Fruit fly (Drosophila melanogaster) whole organism, embryonic: ENCODE data around the gene CG43980.

Experiments used
- Aef1 ChIP-seq: fragments of 200-800 bp; sonication (Bioruptor generic); IDR thresholded peaks from 3 replicates; pipeline ENCODE4 v1.3.6; 2022; ENCODE audit warnings: missing biosample characterization, missing genetic modification characterization
- Bgb ChIP-seq: fragments of 200-800 bp; sonication (Bioruptor generic); IDR thresholded peaks from 2 replicates; pipeline ENCODE4 v1.3.6; 2022; ENCODE audit warnings: missing biosample characterization, missing genetic modification characterization; ENCODE audit not compliant: partially characterized antibody
- CG1024 ChIP-seq: fragments of 200-800 bp; sonication (Bioruptor generic); IDR thresholded peaks from 2 replicates; pipeline ENCODE4 v1.3.6; 2022; ENCODE audit warnings: missing biosample characterization, missing genetic modification characterization
- CG10565 ChIP-seq: fragments of 200-800 bp; sonication (Bioruptor generic); optimal IDR thresholded peaks from 3 replicates; lab custom pipeline; 2016; ENCODE audit warnings: missing biosample characterization, mild to moderate bottlenecking, missing genetic modification characterization
- CG12236 ChIP-seq: fragments of 200-800 bp; sonication (Bioruptor generic); optimal IDR thresholded peaks from 2 replicates; lab custom pipeline; 2016; ENCODE audit warnings: missing biosample characterization, missing genetic modification characterization
- CG12299 ChIP-seq: fragments of 200-800 bp; sonication (Bioruptor generic); optimal IDR thresholded peaks from 2 replicates; lab custom pipeline; 2018; ENCODE audit warnings: missing biosample characterization, mild to moderate bottlenecking, missing genetic modification characterization
- CG13287 ChIP-seq: fragments of 200-800 bp; sonication (Bioruptor generic); IDR thresholded peaks from 2 replicates; pipeline ENCODE4 v1.3.6; 2022; ENCODE audit warnings: missing biosample characterization, missing genetic modification characterization; ENCODE audit not compliant: partially characterized antibody
- CG13624 ChIP-seq: fragments of 200-800 bp; sonication (Bioruptor generic); optimal IDR thresholded peaks from 2 replicates; lab custom pipeline; 2016; ENCODE audit warnings: missing biosample characterization, missing genetic modification characterization
- CG13894 ChIP-seq: fragments of 200-800 bp; sonication (Bioruptor generic); optimal IDR thresholded peaks from 3 replicates; lab custom pipeline; 2018; ENCODE audit warnings: missing biosample characterization, mild to moderate bottlenecking, missing genetic modification characterization, moderate library complexity
- CG14441 ChIP-seq: fragments of 200-800 bp; sonication (Bioruptor generic); IDR thresholded peaks from 2 replicates; pipeline ENCODE4 v1.3.6; 2022; ENCODE audit warnings: missing biosample characterization, missing genetic modification characterization
- CG15601 ChIP-seq: fragments of 200-800 bp; sonication (Bioruptor generic); optimal IDR thresholded peaks from 3 replicates; lab custom pipeline; 2019; ENCODE audit warnings: missing biosample characterization, mild to moderate bottlenecking, missing genetic modification characterization, moderate library complexity
- CG17328 ChIP-seq: fragments of 200-800 bp; sonication (Bioruptor generic); IDR thresholded peaks from 2 replicates; pipeline ENCODE4 v1.3.6; 2022; ENCODE audit warnings: missing biosample characterization, missing genetic modification characterization
- CG17361 ChIP-seq: fragments of 200-800 bp; sonication (Bioruptor generic); IDR thresholded peaks from 3 replicates; pipeline ENCODE4 v1.3.6; 2022; ENCODE audit warnings: missing biosample characterization, missing genetic modification characterization
- CG17385 ChIP-seq: fragments of 200-800 bp; sonication (Bioruptor generic); optimal IDR thresholded peaks from 3 replicates; lab custom pipeline; 2018; ENCODE audit warnings: missing biosample characterization, mild to moderate bottlenecking, missing genetic modification characterization
- CG18262 ChIP-seq: fragments of 200-800 bp; optimal IDR thresholded peaks from 3 replicates; lab custom pipeline; 2019; ENCODE audit warnings: missing biosample characterization, mild to moderate bottlenecking, missing genetic modification characterization, moderate library complexity
- CG2202 ChIP-seq: fragments of 200-800 bp; sonication (Bioruptor generic); optimal IDR thresholded peaks from 2 replicates; lab custom pipeline; 2018; ENCODE audit warnings: missing biosample characterization, mild to moderate bottlenecking, missing genetic modification characterization
- CG2712 ChIP-seq: fragments of 200-800 bp; optimal IDR thresholded peaks from 3 replicates; lab custom pipeline; 2019; ENCODE audit warnings: missing biosample characterization, mild to moderate bottlenecking, missing genetic modification characterization, moderate library complexity
- CG30431 ChIP-seq: fragments of 200-800 bp; sonication (Bioruptor generic); optimal IDR thresholded peaks from 2 replicates; lab custom pipeline; 2017; ENCODE audit warnings: missing biosample characterization, missing genetic modification characterization
- CG32772 ChIP-seq: fragments of 200-800 bp; sonication (Bioruptor generic); IDR thresholded peaks from 2 replicates; pipeline ENCODE4 v1.3.6; 2022; ENCODE audit warnings: missing biosample characterization, missing genetic modification characterization
- CG33213 ChIP-seq: fragments of 200-800 bp; sonication (Bioruptor generic); optimal IDR thresholded peaks from 3 replicates; lab custom pipeline; 2016; ENCODE audit warnings: missing biosample characterization, missing genetic modification characterization
- CG4617 ChIP-seq: fragments of 200-800 bp; sonication (Bioruptor generic); optimal IDR thresholded peaks from 3 replicates; lab custom pipeline; 2016; ENCODE audit warnings: missing biosample characterization, missing genetic modification characterization, borderline replicate concordance
- CG7786 ChIP-seq: fragments of 200-800 bp; sonication (Bioruptor generic); optimal IDR thresholded peaks from 2 replicates; lab custom pipeline; 2016; ENCODE audit warnings: missing biosample characterization, missing genetic modification characterization
- CG8388 ChIP-seq: fragments of 200-800 bp; sonication (Bioruptor generic); optimal IDR thresholded peaks from 2 replicates; lab custom pipeline; 2019; ENCODE audit warnings: missing biosample characterization, mild to moderate bottlenecking, missing genetic modification characterization, moderate library complexity
- CG9817 ChIP-seq: fragments of 200-800 bp; sonication (Bioruptor generic); optimal IDR thresholded peaks from 2 replicates; lab custom pipeline; 2018; ENCODE audit warnings: missing biosample characterization, mild to moderate bottlenecking, missing genetic modification characterization, moderate library complexity
- Doc3 ChIP-seq: fragments of 200-800 bp; sonication (Bioruptor generic); IDR thresholded peaks from 3 replicates; pipeline ENCODE4 v1.3.6; 2022; ENCODE audit warnings: missing biosample characterization, missing genetic modification characterization; ENCODE audit not compliant: partially characterized antibody
- HLH4C ChIP-seq: fragments of 200-800 bp; sonication (Bioruptor generic); IDR thresholded peaks from 3 replicates; pipeline ENCODE4 v1.3.6; 2022; ENCODE audit warnings: missing biosample characterization, missing genetic modification characterization; ENCODE audit not compliant: partially characterized antibody
- Jarid2 ChIP-seq: fragments of 200-800 bp; sonication (Bioruptor generic); optimal IDR thresholded peaks from 3 replicates; lab custom pipeline; 2017; ENCODE audit warnings: mild to moderate bottlenecking, missing biosample characterization, missing genetic modification reagents, missing genetic modification characterization
- Nf-YB ChIP-seq: fragments of 200-800 bp; sonication (Bioruptor generic); optimal IDR thresholded peaks from 3 replicates; lab custom pipeline; 2019; ENCODE audit warnings: missing biosample characterization, mild to moderate bottlenecking, missing genetic modification characterization, moderate library complexity
- NfI ChIP-seq: fragments of 200-800 bp; sonication (Bioruptor generic); optimal IDR thresholded peaks from 3 replicates; lab custom pipeline; 2018; ENCODE audit warnings: missing biosample characterization, mild to moderate bottlenecking, missing genetic modification characterization, moderate library complexity
- bowl ChIP-seq: fragments of 200-800 bp; sonication (Bioruptor generic); IDR thresholded peaks from 2 replicates; pipeline ENCODE4 v1.3.6; 2022; ENCODE audit warnings: missing biosample characterization, missing genetic modification characterization
- bsh ChIP-seq, 2 experiments: fragments of 200-800 bp; sonication (Bioruptor generic); optimal IDR thresholded peaks; 2 replicates each; lab custom pipeline; 2017 to 2018; ENCODE audit warnings: mild to moderate bottlenecking in 2 of 2, missing biosample characterization in 2 of 2, missing genetic modification characterization in 2 of 2, moderate library complexity in 1 of 2
- cas ChIP-seq: fragments of 200-800 bp; sonication (Bioruptor generic); IDR thresholded peaks from 2 replicates; pipeline ENCODE4 v1.3.6; 2022; ENCODE audit warnings: missing biosample characterization, missing genetic modification characterization
- cwo ChIP-seq: fragments of 200-800 bp; sonication (Bioruptor generic); optimal IDR thresholded peaks from 3 replicates; lab custom pipeline; 2017; ENCODE audit warnings: missing biosample characterization, missing genetic modification characterization, mild to moderate bottlenecking, moderate library complexity, missing genetic modification reagents
- ewg ChIP-seq: fragments of 200-800 bp; sonication (Bioruptor generic); optimal IDR thresholded peaks from 3 replicates; lab custom pipeline; 2017; ENCODE audit warnings: mild to moderate bottlenecking, missing biosample characterization, missing genetic modification reagents, missing genetic modification characterization
- fd64A ChIP-seq: fragments of 200-800 bp; sonication (Bioruptor generic); optimal IDR thresholded peaks from 3 replicates; lab custom pipeline; 2018; ENCODE audit warnings: missing biosample characterization, mild to moderate bottlenecking, missing genetic modification characterization
- gcm2 ChIP-seq: fragments of 200-800 bp; sonication (Bioruptor generic); optimal IDR thresholded peaks from 2 replicates; lab custom pipeline; 2016; ENCODE audit warnings: missing biosample characterization, missing genetic modification characterization
- gem ChIP-seq: fragments of 200-800 bp; sonication (Bioruptor generic); optimal IDR thresholded peaks from 2 replicates; lab custom pipeline; 2019; ENCODE audit warnings: missing biosample characterization, mild to moderate bottlenecking, missing genetic modification characterization, moderate library complexity
- gsb ChIP-seq: fragments of 200-800 bp; sonication (Bioruptor generic); IDR thresholded peaks from 2 replicates; pipeline ENCODE4 v1.3.6; 2022; ENCODE audit warnings: missing biosample characterization, missing genetic modification characterization
- hth ChIP-seq: fragments of >200 bp; optimal IDR thresholded peaks from 2 replicates; lab custom pipeline; 2017; ENCODE audit warnings: inconsistent platforms
- insv ChIP-seq, 2 experiments: fragments of 200-800 bp; sonication (Bioruptor generic); optimal IDR thresholded peaks; 3 replicates each; lab custom pipeline; 2016 to 2018; ENCODE audit warnings: missing biosample characterization in 2 of 2, missing genetic modification characterization in 2 of 2
- lilli ChIP-seq: fragments of 200-800 bp; sonication (Bioruptor generic); optimal IDR thresholded peaks from 3 replicates; lab custom pipeline; 2016; ENCODE audit warnings: missing biosample characterization, missing genetic modification characterization
- nerfin-2 ChIP-seq: fragments of 200-800 bp; sonication (Bioruptor generic); IDR thresholded peaks from 2 replicates; pipeline ENCODE4 v1.3.6; 2022; ENCODE audit warnings: missing biosample characterization, missing genetic modification characterization; ENCODE audit not compliant: partially characterized antibody
- peb ChIP-seq: fragments of 200-800 bp; sonication (Bioruptor generic); IDR thresholded peaks from 2 replicates; pipeline ENCODE4 v1.3.6; 2022; ENCODE audit warnings: missing biosample characterization, missing genetic modification characterization
- pzg ChIP-seq: fragments of 200-800 bp; sonication (Bioruptor generic); optimal IDR thresholded peaks from 3 replicates; lab custom pipeline; 2018; ENCODE audit warnings: missing biosample characterization, mild to moderate bottlenecking, missing genetic modification characterization, moderate library complexity
- sd ChIP-seq: fragments of 200-800 bp; sonication (Bioruptor generic); optimal IDR thresholded peaks from 3 replicates; lab custom pipeline; 2018; ENCODE audit warnings: missing biosample characterization, mild to moderate bottlenecking, missing genetic modification characterization, moderate library complexity
- slp2 ChIP-seq: fragments of 200-800 bp; sonication (Bioruptor generic); optimal IDR thresholded peaks from 2 replicates; lab custom pipeline; 2016; ENCODE audit warnings: missing biosample characterization, missing genetic modification characterization
- stwl ChIP-seq: fragments of 200-800 bp; sonication (Bioruptor generic); optimal IDR thresholded peaks from 3 replicates; lab custom pipeline; 2018; ENCODE audit warnings: missing biosample characterization, mild to moderate bottlenecking, missing genetic modification characterization, moderate library complexity
- trem ChIP-seq: fragments of 200-800 bp; optimal IDR thresholded peaks from 3 replicates; lab custom pipeline; 2019; ENCODE audit warnings: missing biosample characterization, mild to moderate bottlenecking, missing genetic modification characterization, moderate library complexity
- usp ChIP-seq: fragments of >200 bp; optimal IDR thresholded peaks from 2 replicates; lab custom pipeline; 2017; ENCODE audit warnings: missing biosample characterization, missing genetic modification characterization
- vfl ChIP-seq: fragments of 200-800 bp; sonication (Bioruptor generic); optimal IDR thresholded peaks from 2 replicates; lab custom pipeline; 2016; ENCODE audit warnings: missing biosample characterization, missing genetic modification characterization

Gene CG43980

dm6 chr3L:21652768-21653167 is 8.0 kb downstream of the CG43980 start (continued):
- peak in 1 of 2 experiments; percentile 69 for TF ChIP-seq bsh (GFP tag; optimal IDR thresholded peaks at IDR 0.05; lab: Kevin White, UChicago)
- no peak for TF ChIP-seq gsb (GFP tag; lab: Robert Waterston, UW)
- TF ChIP-seq fd64A = no peak
- peak; percentile 27; the same call in 1 of the 2 replicates for TF ChIP-seq CG13287
- TF ChIP-seq CG2712 (tag; lab: Kevin White, UChicago) = peak; percentile 79
- no peak for TF ChIP-seq CG13624 (GFP tag; lab: Kevin White, UChicago)
- TF ChIP-seq peb (GFP tag; lab: Robert Waterston, UW) = peak; percentile 39; the same call in 1 of the 2 replicates
- no peak for TF ChIP-seq nerfin-2 (GFP tag; lab: Robert Waterston, UW)
- no peak for TF ChIP-seq CG2202 (tag; lab: Kevin White, UChicago)
- peak; percentile 57 for TF ChIP-seq CG13894 (tag; lab: Kevin White, UChicago)
- no peak for TF ChIP-seq cas (GFP tag; lab: Robert Waterston, UW)
- TF ChIP-seq CG33213 (GFP tag; lab: Kevin White, UChicago) = peak; percentile 77
- peak; percentile 76 for TF ChIP-seq gem
- TF ChIP-seq CG10565 (GFP tag; lab: Kevin White, UChicago) = peak; percentile 5
- TF ChIP-seq ewg (GFP tag; lab: Kevin White, UChicago) = peak; percentile 16
- TF ChIP-seq gcm2 (GFP tag; lab: Kevin White, UChicago) = peak; percentile 47
- TF ChIP-seq CG18262 (tag; lab: Kevin White, UChicago) = peak; percentile 57
- no peak for TF ChIP-seq Doc3 (GFP tag; lab: Robert Waterston, UW)
- peak; percentile 75 for TF ChIP-seq NfI (GFP tag; lab: Kevin White, UChicago)
- peak; percentile 68 for TF ChIP-seq stwl (tag; lab: Kevin White, UChicago)
- TF ChIP-seq sd = no peak
- TF ChIP-seq CG32772 = peak; percentile 76
- TF ChIP-seq hth = no peak
- TF ChIP-seq Bgb (GFP tag; lab: Robert Waterston, UW) = peak; percentile 76
- TF ChIP-seq CG12236 (GFP tag; lab: Kevin White, UChicago) = no peak
- peak; percentile 15 for TF ChIP-seq CG17385 (GFP tag; lab: Kevin White, UChicago)
- peak; percentile 61 for TF ChIP-seq trem (tag; lab: Kevin White, UChicago)
- peak; percentile 39 for TF ChIP-seq CG7786 (GFP tag; lab: Kevin White, UChicago)
- TF ChIP-seq vfl (GFP tag; lab: Kevin White, UChicago) = peak; percentile 29
- TF ChIP-seq CG8388 (GFP tag; lab: Kevin White, UChicago) = peak; percentile 21
- peak; percentile 42 for TF ChIP-seq CG4617 (GFP tag; lab: Kevin White, UChicago)
- TF ChIP-seq CG14441 (GFP tag; lab: Robert Waterston, UW) = peak; percentile 62
- TF ChIP-seq CG30431 (GFP tag; lab: Kevin White, UChicago) = peak; percentile 53
- no peak for TF ChIP-seq HLH4C (GFP tag; lab: Robert Waterston, UW)
- TF ChIP-seq CG9817 (tag; lab: Kevin White, UChicago) = peak; percentile 83
- peak; percentile 61 for TF ChIP-seq slp2 (GFP tag; lab: Kevin White, UChicago)
- peak; percentile 77 for TF ChIP-seq CG15601 (tag; lab: Kevin White, UChicago)
- no peak for TF ChIP-seq Nf-YB (GFP tag; lab: Kevin White, UChicago)
- peak; percentile 69 for TF ChIP-seq CG17328
- peak; percentile 66 for TF ChIP-seq Aef1 (GFP tag; lab: Robert Waterston, UW)
- peak; percentile 68 for TF ChIP-seq CG17361
- TF ChIP-seq CG1024 (GFP tag; lab: Robert Waterston, UW) = 0 out of 2 replicates have a peak, but pooled peaks have one; percentile 24
- peak in 1 of 2 experiments; percentile 84 for TF ChIP-seq insv (GFP tag; optimal IDR thresholded peaks at IDR 0.05; lab: Kevin White, UChicago)
- peak; percentile 35 for TF ChIP-seq Jarid2 (GFP tag; lab: Kevin White, UChicago)
- TF ChIP-seq cwo = no peak
- TF ChIP-seq CG12299 (tag; lab: Kevin White, UChicago) = no peak
- TF ChIP-seq pzg (GFP tag; lab: Kevin White, UChicago) = peak; percentile 5
- TF ChIP-seq usp (GFP tag; lab: Kevin White, UChicago) = no peak
- TF ChIP-seq lilli (GFP tag; lab: Kevin White, UChicago) = peak; percentile 79
- TF ChIP-seq bowl (GFP tag; lab: Robert Waterston, UW) = no peak
